Fruit fly (Drosophila melanogaster): ENCODE measurements around the gene Spn28Da.
A peak's percentile ranks its signal among the peaks of the same experiment; 100 is the strongest.

Gene Spn28Da

DNA sequence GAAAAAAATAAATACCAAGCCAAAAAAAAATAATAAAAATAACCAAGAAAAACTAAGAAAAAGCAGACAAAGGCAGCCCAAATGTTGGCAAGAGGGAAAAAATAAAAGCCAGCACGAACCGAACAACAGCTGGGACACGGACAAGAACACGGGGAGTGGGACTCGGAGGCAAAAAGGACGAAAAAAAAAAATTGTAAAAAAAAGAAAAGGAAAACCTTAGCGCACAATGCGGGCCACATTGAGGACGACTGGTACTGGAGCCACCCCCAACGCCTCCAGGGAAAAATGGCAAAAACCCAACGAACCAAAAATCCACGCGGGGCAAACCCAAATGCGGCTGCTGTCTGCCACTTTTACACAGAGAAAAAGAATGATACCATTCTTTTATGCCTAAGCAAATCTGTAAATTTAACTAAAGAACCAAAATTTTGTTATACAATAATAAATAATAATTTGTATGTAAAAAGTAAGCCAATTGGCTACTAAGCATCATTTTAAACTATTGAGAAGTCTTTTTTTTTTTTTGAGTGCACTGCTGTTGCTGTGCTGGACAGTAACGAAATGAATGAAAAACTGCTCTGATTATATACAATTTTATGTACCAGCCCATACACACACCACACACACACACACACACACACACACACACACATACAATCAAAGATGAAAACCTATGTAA is 43.3 kb upstream of the Spn28Da start (continued):
- 0 out of 3 replicates have a peak, but pooled peaks have one; percentile 49 for TF ChIP-seq CG6175 (GFP tag; IDR thresholded peaks at IDR 0.05)
- TF ChIP-seq ranshi (GFP tag; IDR thresholded peaks at IDR 0.05) = peak; percentile 76
- no peak for TF ChIP-seq CkIIα-i1 (GFP tag; IDR thresholded peaks at IDR 0.05)
- peak; percentile 32 for TF ChIP-seq CG15601 (tag; optimal IDR thresholded peaks at IDR 0.05)
- TF ChIP-seq CG1603 (tag; optimal IDR thresholded peaks at IDR 0.05) = peak; percentile 27
- no peak for TF ChIP-seq Antp (GFP tag; optimal IDR thresholded peaks at IDR 0.05)
- no peak for TF ChIP-seq NC2β (GFP tag; optimal IDR thresholded peaks at IDR 0.05)
- peak; percentile 68 for TF ChIP-seq CG2712 (tag; optimal IDR thresholded peaks at IDR 0.05)
- TF ChIP-seq CG8765 (GFP tag; IDR thresholded peaks at IDR 0.05) = peak; percentile 52; the same call in 1 of the 2 replicates
- TF ChIP-seq otp (GFP tag; IDR thresholded peaks at IDR 0.05) = no peak
- TF ChIP-seq tll (GFP tag; optimal IDR thresholded peaks at IDR 0.05) = no peak
- TF ChIP-seq en (GFP tag; optimal IDR thresholded peaks at IDR 0.05) = no peak
- TF ChIP-seq CG10565 (GFP tag; optimal IDR thresholded peaks at IDR 0.05) = no peak
- TF ChIP-seq Hand (GFP tag; optimal IDR thresholded peaks at IDR 0.05) = peak; percentile 85
- peak; percentile 80 for TF ChIP-seq CG6683 (GFP tag; optimal IDR thresholded peaks at IDR 0.05)
- no peak for TF ChIP-seq Doc3 (GFP tag; IDR thresholded peaks at IDR 0.05; ENCODE audit: partially characterized antibody)
- peak; percentile 72; the same call in 2 of the 3 replicates for TF ChIP-seq CG7357 (GFP tag; IDR thresholded peaks at IDR 0.05)
- no peak for TF ChIP-seq Dref (GFP tag; IDR thresholded peaks at IDR 0.05)
- TF ChIP-seq eyg (GFP tag; optimal IDR thresholded peaks at IDR 0.05) = no peak
- TF ChIP-seq Spps (tag; optimal IDR thresholded peaks at IDR 0.05) = no peak
- TF ChIP-seq croc (GFP tag; conservative IDR thresholded peaks at IDR 0.05) = peak; percentile 29; the same call in 1 of the 3 replicates
- TF ChIP-seq CG7372 (GFP tag; IDR thresholded peaks at IDR 0.05) = no peak
- TF ChIP-seq eve (GFP tag; optimal IDR thresholded peaks at IDR 0.05) = peak in 1 of 2 experiments; percentile 76
- TF ChIP-seq CG7963 (GFP tag; IDR thresholded peaks at IDR 0.05; ENCODE audit: partially characterized antibody) = no peak
- no peak for TF ChIP-seq Optix (GFP tag; IDR thresholded peaks at IDR 0.05)
- TF ChIP-seq CG6689 (GFP tag; IDR thresholded peaks at IDR 0.05) = peak; percentile 81
- peak; percentile 59; the same call in 1 of the 3 replicates for TF ChIP-seq CG11560 (tag; IDR thresholded peaks at IDR 0.05)
- TF ChIP-seq Drgx (GFP tag; IDR thresholded peaks at IDR 0.05) = peak; percentile 59; the same call in 1 of the 2 replicates
- TF ChIP-seq CG3847 (GFP tag; IDR thresholded peaks at IDR 0.05) = peak; percentile 59
- TF ChIP-seq HLH3B (GFP tag; IDR thresholded peaks at IDR 0.05) = peak; percentile 76
- peak; percentile 50 for TF ChIP-seq fd96Cb (tag; optimal IDR thresholded peaks at IDR 0.05)
- no peak for TF ChIP-seq disco-r (GFP tag; optimal IDR thresholded peaks at IDR 0.05)
- TF ChIP-seq seq (GFP tag; IDR thresholded peaks at IDR 0.05) = peak; percentile 73
- TF ChIP-seq schlank (tag; optimal IDR thresholded peaks at IDR 0.05) = no peak
- TF ChIP-seq HLH4C (GFP tag; IDR thresholded peaks at IDR 0.05; ENCODE audit: partially characterized antibody) = no peak
- TF ChIP-seq CG10209 (GFP tag; optimal IDR thresholded peaks at IDR 0.05) = peak; percentile 63
- TF ChIP-seq cas (GFP tag; IDR thresholded peaks at IDR 0.05) = no peak
- TF ChIP-seq trem (tag; optimal IDR thresholded peaks at IDR 0.05) = peak; percentile 19
- peak; percentile 28 for TF ChIP-seq mam (GFP tag; optimal IDR thresholded peaks at IDR 0.05)
- TF ChIP-seq emc (GFP tag; optimal IDR thresholded peaks at IDR 0.05) = no peak
- TF ChIP-seq Ravus (GFP tag; IDR thresholded peaks at IDR 0.05) = peak; percentile 67
- TF ChIP-seq tio (GFP tag; optimal IDR thresholded peaks at IDR 0.05) = peak; percentile 44
- TF ChIP-seq pfk (GFP tag; optimal IDR thresholded peaks at IDR 0.05) = no peak
- no peak for TF ChIP-seq HLHmδ (GFP tag; optimal IDR thresholded peaks at IDR 0.05)
- TF ChIP-seq da (GFP tag; optimal IDR thresholded peaks at IDR 0.05) = no peak
- TF ChIP-seq dmrt11E (tag; optimal IDR thresholded peaks at IDR 0.05) = no peak
- no peak for TF ChIP-seq pnt (GFP tag; optimal IDR thresholded peaks at IDR 0.05)
- peak; percentile 42 for TF ChIP-seq pho (GFP tag; optimal IDR thresholded peaks at IDR 0.05)
- peak; percentile 49 for TF ChIP-seq Hr3 (GFP tag; optimal IDR thresholded peaks at IDR 0.05)
- no peak for TF ChIP-seq CG1529 (GFP tag; optimal IDR thresholded peaks at IDR 0.05)

All from whole organism, embryonic.